Worm (Caenorhabditis elegans): ENCODE results near the gene F41F3.8.

F41F3.8 gene

DNA sequence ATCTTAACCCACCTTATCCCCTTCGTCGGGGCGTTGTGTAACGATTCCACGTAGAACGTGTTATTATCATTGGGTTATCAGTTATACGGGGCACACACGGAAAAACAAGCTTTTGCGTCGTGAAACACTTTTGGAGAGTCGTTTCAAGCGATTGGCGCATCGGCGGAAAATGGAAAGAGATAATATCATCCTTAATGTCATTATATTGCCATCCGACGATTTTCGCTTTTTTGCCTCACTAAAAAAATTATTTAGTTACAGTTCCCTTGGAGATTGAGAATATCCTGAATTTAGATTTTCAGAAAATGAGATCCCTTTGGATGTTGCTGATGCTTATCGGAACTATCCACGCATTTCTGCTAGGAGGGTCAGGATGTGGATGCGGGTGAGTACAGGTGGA is at the start of gene F41F3.8:
TSS of gene F41F3.8 (plus strand) at position 301 of the 400 bp plus-strand sequence.
- TF ChIP-seq fos-1 (tag; optimal IDR thresholded peaks at IDR 0.05), result no peak
- no peak for TF ChIP-seq C34F6.9 (tag; optimal IDR thresholded peaks at IDR 0.05)
- TF ChIP-seq Y55F3AM.14 (GFP tag; optimal IDR thresholded peaks at IDR 0.05), result no peak
- no peak for TF ChIP-seq nhr-6 (tag; optimal IDR thresholded peaks at IDR 0.05)
- TF ChIP-seq elt-1 (tag; optimal IDR thresholded peaks at IDR 0.05), result no peak
- no peak for TF ChIP-seq nhr-23 (tag; optimal IDR thresholded peaks at IDR 0.05)
- no peak for TF ChIP-seq ztf-4 (tag; optimal IDR thresholded peaks at IDR 0.05)
- TF ChIP-seq unc-39 (tag; optimal IDR thresholded peaks at IDR 0.05), result no peak
- no peak for TF ChIP-seq mbf-1 (tag; optimal IDR thresholded peaks at IDR 0.05)
- no peak for TF ChIP-seq R02D3.7 (tag; optimal IDR thresholded peaks at IDR 0.05)
- no peak for TF ChIP-seq mab-5 (tag; optimal IDR thresholded peaks at IDR 0.05)
- TF ChIP-seq nhr-237 (tag; optimal IDR thresholded peaks at IDR 0.05), result no peak

DNA sequence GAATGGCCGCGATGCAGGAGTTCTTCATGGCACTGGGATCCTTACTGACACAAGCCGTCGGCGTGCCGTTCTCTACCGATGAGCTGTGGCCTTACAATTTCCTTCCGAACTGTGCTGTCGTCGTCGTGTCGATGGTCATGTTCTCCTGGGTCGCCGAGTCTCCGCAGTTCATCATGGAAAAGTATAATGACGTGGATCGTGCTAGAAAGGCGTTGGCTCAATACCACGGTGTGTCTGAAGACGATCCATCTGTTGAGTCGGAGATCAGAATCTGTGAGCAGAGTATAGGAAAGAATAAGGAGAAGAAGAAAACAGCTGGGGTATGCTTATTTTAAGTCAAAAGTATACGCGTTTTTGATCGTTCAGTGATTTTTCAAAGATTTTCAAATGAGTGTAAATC is 49.4 kb upstream of the F41F3.8 start:
- TF ChIP-seq ZK546.5 (tag; optimal IDR thresholded peaks at IDR 0.05) (no peak), zag-1 (tag; optimal IDR thresholded peaks at IDR 0.05) (no peak), ztf-4 (tag; optimal IDR thresholded peaks at IDR 0.05) (no peak), nhr-11 (tag; optimal IDR thresholded peaks at IDR 0.05) (no peak), mdl-1 (tag; optimal IDR thresholded peaks at IDR 0.05) (no peak), gmeb-1 (tag; optimal IDR thresholded peaks at IDR 0.05) (no peak), R02D3.7 (tag; optimal IDR thresholded peaks at IDR 0.05) (no peak), aly-2 (tag; optimal IDR thresholded peaks at IDR 0.05) (no peak), ama-1 (optimal IDR thresholded peaks at IDR 0.05) (no peak)

DNA sequence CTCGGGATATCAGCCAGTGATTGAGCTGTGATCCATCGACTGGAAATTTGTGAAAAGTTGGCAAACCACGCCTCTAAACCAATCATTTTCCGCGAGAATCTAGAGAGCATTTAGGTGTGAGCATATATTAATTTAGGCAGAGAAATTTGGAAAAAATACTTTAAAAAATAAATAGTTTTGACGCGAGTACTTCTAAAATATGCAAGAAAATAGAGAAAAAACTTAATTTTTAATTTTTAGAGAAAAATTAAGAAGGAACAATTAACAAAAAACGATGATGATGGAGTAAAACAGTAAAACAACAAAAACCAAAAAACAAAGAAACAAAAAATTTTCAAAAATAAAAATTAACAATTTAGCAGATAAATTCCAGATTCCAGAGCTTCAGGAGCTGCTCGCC is 41.8 kb upstream of the F41F3.8 start, which contains the start of gene txt-6:
TSS of gene txt-6 (minus strand) at position 101 of the 400 bp plus-strand sequence.
- TF ChIP-seq ZK546.5 (tag; optimal IDR thresholded peaks at IDR 0.05), result no peak
- no peak for TF ChIP-seq elt-1 (tag; optimal IDR thresholded peaks at IDR 0.05)
- no peak for TF ChIP-seq nhr-10 (tag; optimal IDR thresholded peaks at IDR 0.05)
- TF ChIP-seq nhr-23 (tag; optimal IDR thresholded peaks at IDR 0.05), result no peak
- TF ChIP-seq sma-3 (GFP tag; optimal IDR thresholded peaks at IDR 0.05), result no peak
- no peak for TF ChIP-seq nhr-11 (tag; optimal IDR thresholded peaks at IDR 0.05)
- TF ChIP-seq C34F6.9 (tag; optimal IDR thresholded peaks at IDR 0.05), result no peak
- no peak for TF ChIP-seq R02D3.7 (tag; optimal IDR thresholded peaks at IDR 0.05)
- no peak for TF ChIP-seq mbf-1 (tag; optimal IDR thresholded peaks at IDR 0.05)
- no peak for TF ChIP-seq skn-1 (tag; optimal IDR thresholded peaks at IDR 0.05)
- no peak for TF ChIP-seq nhr-21 (tag; optimal IDR thresholded peaks at IDR 0.05)
- TF ChIP-seq ceh-16 (tag; optimal IDR thresholded peaks at IDR 0.05), result no peak
- TF ChIP-seq crh-2 (tag; optimal IDR thresholded peaks at IDR 0.05), result no peak
- TF ChIP-seq egl-27 (tag; optimal IDR thresholded peaks at IDR 0.05), result no peak
- no peak for TF ChIP-seq lin-39 (tag; optimal IDR thresholded peaks at IDR 0.05)
- no peak for TF ChIP-seq blmp-1 (tag; optimal IDR thresholded peaks at IDR 0.05; ENCODE audit: insufficient read depth)
- TF ChIP-seq nhr-77 (tag; optimal IDR thresholded peaks at IDR 0.05), result no peak
- TF ChIP-seq ama-1 (optimal IDR thresholded peaks at IDR 0.05), result no peak

DNA sequence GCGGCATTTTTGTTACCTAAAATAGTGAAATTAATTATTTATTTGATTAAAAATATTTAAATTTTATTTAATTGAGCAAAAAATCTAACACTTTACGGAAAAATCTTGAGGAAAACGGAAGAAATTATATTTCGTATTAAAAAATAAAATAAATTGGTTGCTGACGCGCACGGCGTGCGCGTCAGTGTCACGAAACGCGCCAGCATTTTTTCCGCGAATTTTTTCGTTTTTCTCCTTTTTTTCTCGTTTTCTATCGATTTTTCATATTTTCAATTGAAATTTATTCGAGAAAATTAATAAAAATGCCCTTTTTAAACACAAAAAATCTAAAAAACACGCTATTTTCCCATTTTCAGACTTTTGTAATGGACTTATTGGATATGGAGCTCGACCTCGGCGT is 32.8 kb upstream of the F41F3.8 start, which contains the start of the genes Y61A9LA.10 and F54D11.4:
TSS of gene Y61A9LA.10 (minus strand) at position 16 of the 400 bp plus-strand sequence.
TSS of gene F54D11.4 (plus strand) at position 350 of the 400 bp plus-strand sequence.
- no peak for TF ChIP-seq aly-2 (tag; optimal IDR thresholded peaks at IDR 0.05)
- TF ChIP-seq C34F6.9 (tag; optimal IDR thresholded peaks at IDR 0.05), result peak; percentile 81
- no peak for TF ChIP-seq nhr-12 (tag; optimal IDR thresholded peaks at IDR 0.05)
- TF ChIP-seq unc-39 (tag; optimal IDR thresholded peaks at IDR 0.05), result no peak
- peak; percentile 41 for TF ChIP-seq lin-11 (tag; optimal IDR thresholded peaks at IDR 0.05)
- no peak for TF ChIP-seq blmp-1 (tag; optimal IDR thresholded peaks at IDR 0.05; ENCODE audit: insufficient read depth)
- TF ChIP-seq ceh-16 (tag; optimal IDR thresholded peaks at IDR 0.05), result no peak
- TF ChIP-seq mbf-1 (tag; optimal IDR thresholded peaks at IDR 0.05), result no peak
- TF ChIP-seq nhr-6 (tag; optimal IDR thresholded peaks at IDR 0.05), result no peak
- TF ChIP-seq ztf-11 (tag; optimal IDR thresholded peaks at IDR 0.05), result no peak
- TF ChIP-seq zag-1 (tag; optimal IDR thresholded peaks at IDR 0.05), result no peak
- no peak for TF ChIP-seq sma-9 (GFP tag; optimal IDR thresholded peaks at IDR 0.05)
- TF ChIP-seq sma-9 (tag; optimal IDR thresholded peaks at IDR 0.05), result no peak
- TF ChIP-seq F13H6.1 (tag; optimal IDR thresholded peaks at IDR 0.05), result peak; percentile 36
- no peak for TF ChIP-seq snpc-4 (tag; optimal IDR thresholded peaks at IDR 0.05)
- TF ChIP-seq nhr-129 (tag; optimal IDR thresholded peaks at IDR 0.05), result no peak
- peak; percentile 20 for TF ChIP-seq fos-1 (tag; optimal IDR thresholded peaks at IDR 0.05)
- TF ChIP-seq lsy-2 (tag; optimal IDR thresholded peaks at IDR 0.05), result peak; percentile 67 to 83
- no peak for TF ChIP-seq lin-39 (tag; optimal IDR thresholded peaks at IDR 0.05)
- peak; percentile 62 for TF ChIP-seq nhr-25 (tag; optimal IDR thresholded peaks at IDR 0.05)
- TF ChIP-seq skn-1 (tag; optimal IDR thresholded peaks at IDR 0.05), result no peak
- TF ChIP-seq ztf-1 (GFP tag; conservative IDR thresholded peaks at IDR 0.05), result no peak
- no peak for TF ChIP-seq unc-62 (GFP tag; optimal IDR thresholded peaks at IDR 0.05)
- no peak for TF ChIP-seq nhr-11 (tag; optimal IDR thresholded peaks at IDR 0.05)
- TF ChIP-seq nhr-237 (tag; optimal IDR thresholded peaks at IDR 0.05), result no peak
- no peak for TF ChIP-seq nhr-23 (tag; optimal IDR thresholded peaks at IDR 0.05)
- TF ChIP-seq sma-3 (GFP tag; optimal IDR thresholded peaks at IDR 0.05), result no peak
- TF ChIP-seq lin-13 (GFP tag; optimal IDR thresholded peaks at IDR 0.05), result peak; percentile 29
- TF ChIP-seq peb-1 (tag; optimal IDR thresholded peaks at IDR 0.05), result no peak
- no peak for TF ChIP-seq alr-1 (tag; optimal IDR thresholded peaks at IDR 0.05)
- TF ChIP-seq nhr-10 (tag; optimal IDR thresholded peaks at IDR 0.05), result no peak
- no peak for TF ChIP-seq ama-1 (optimal IDR thresholded peaks at IDR 0.05)
- peak; percentile 2 for TF ChIP-seq sem-4 (tag; optimal IDR thresholded peaks at IDR 0.05)
- TF ChIP-seq dmd-4 (tag; optimal IDR thresholded peaks at IDR 0.05), result no peak
- no peak for TF ChIP-seq ztf-4 (tag; optimal IDR thresholded peaks at IDR 0.05)
- no peak for TF ChIP-seq Y55F3AM.14 (GFP tag; optimal IDR thresholded peaks at IDR 0.05)
